Fruit fly (Drosophila melanogaster) whole organism, embryonic: ENCODE data around the gene CG33124.
A peak's percentile ranks its signal among the peaks of the same experiment; 100 is the strongest.

Experiments used
- CG10274 ChIP-seq: fragments of 200-800 bp; sonication (Bioruptor generic); optimal IDR thresholded peaks from 3 replicates; lab custom pipeline; 2017; ENCODE audit warnings: missing biosample characterization, mild to moderate bottlenecking, missing genetic modification characterization
- CG10565 ChIP-seq: fragments of 200-800 bp; sonication (Bioruptor generic); optimal IDR thresholded peaks from 3 replicates; lab custom pipeline; 2016; ENCODE audit warnings: missing biosample characterization, mild to moderate bottlenecking, missing genetic modification characterization
- CG11695 ChIP-seq: fragments of 200-800 bp; sonication (Bioruptor generic); IDR thresholded peaks from 3 replicates; pipeline ENCODE4 v1.3.6; 2022; ENCODE audit warnings: missing biosample characterization, missing genetic modification characterization
- CG12299 ChIP-seq: fragments of 200-800 bp; sonication (Bioruptor generic); optimal IDR thresholded peaks from 2 replicates; lab custom pipeline; 2018; ENCODE audit warnings: missing biosample characterization, mild to moderate bottlenecking, missing genetic modification characterization
- CG1233 ChIP-seq: fragments of 200-800 bp; sonication (Bioruptor generic); optimal IDR thresholded peaks from 4 replicates; lab custom pipeline; 2018; ENCODE audit warnings: missing biosample characterization, mild to moderate bottlenecking, missing genetic modification characterization
- CG13775 ChIP-seq: fragments of 200-800 bp; sonication (Bioruptor generic); optimal IDR thresholded peaks from 3 replicates; lab custom pipeline; 2017; ENCODE audit warnings: missing biosample characterization, mild to moderate bottlenecking, missing genetic modification characterization
- CG14667 ChIP-seq: fragments of 200-800 bp; sonication (Bioruptor generic); IDR thresholded peaks from 2 replicates; pipeline ENCODE4 v1.3.6; 2022; ENCODE audit warnings: missing biosample characterization, missing genetic modification characterization
- CG15011 ChIP-seq: fragments of 200-800 bp; sonication (Bioruptor generic); optimal IDR thresholded peaks from 3 replicates; lab custom pipeline; 2018; ENCODE audit warnings: missing biosample characterization, mild to moderate bottlenecking, missing genetic modification characterization
- CG1529 ChIP-seq: fragments of 200-800 bp; sonication (Bioruptor generic); optimal IDR thresholded peaks from 3 replicates; lab custom pipeline; 2018; ENCODE audit warnings: missing biosample characterization, missing genetic modification characterization
- CG1647 ChIP-seq: fragments of 200-800 bp; sonication (Bioruptor generic); optimal IDR thresholded peaks from 3 replicates; lab custom pipeline; 2016; ENCODE audit warnings: missing biosample characterization, missing genetic modification characterization
- CG30020 ChIP-seq: fragments of 200-800 bp; optimal IDR thresholded peaks from 2 replicates; lab custom pipeline; 2019; ENCODE audit warnings: missing biosample characterization, mild to moderate bottlenecking, missing genetic modification characterization, moderate library complexity
- CG3281 ChIP-seq: fragments of 200-800 bp; sonication (Bioruptor generic); optimal IDR thresholded peaks from 3 replicates; lab custom pipeline; 2017; ENCODE audit warnings: missing biosample characterization, mild to moderate bottlenecking, missing genetic modification characterization
- CG33557 ChIP-seq: fragments of 200-800 bp; sonication (Bioruptor generic); optimal IDR thresholded peaks from 2 replicates; lab custom pipeline; 2019; ENCODE audit warnings: missing biosample characterization, mild to moderate bottlenecking, missing genetic modification characterization, moderate library complexity
- CG3726 ChIP-seq: fragments of 200-800 bp; sonication (Bioruptor generic); IDR thresholded peaks from 3 replicates; pipeline ENCODE4, ENCODE4 v1.3.6; 2022; ENCODE audit warnings: missing biosample characterization, missing genetic modification characterization
- CG4404 ChIP-seq: fragments of 200-800 bp; sonication (Bioruptor generic); IDR thresholded peaks from 2 replicates; pipeline ENCODE4 v1.3.6; 2022; ENCODE audit warnings: missing biosample characterization, missing genetic modification characterization
- CG8089 ChIP-seq: fragments of 200-800 bp; sonication (Bioruptor generic); optimal IDR thresholded peaks from 3 replicates; lab custom pipeline; 2016; ENCODE audit warnings: missing biosample characterization, missing genetic modification characterization
- CHES-1-like ChIP-seq: fragments of 200-800 bp; sonication (Bioruptor generic); optimal IDR thresholded peaks from 2 replicates; lab custom pipeline; 2016; ENCODE audit warnings: missing biosample characterization, missing genetic modification characterization
- Dfd ChIP-seq, 2 experiments: fragments of >200 bp; optimal IDR thresholded peaks; 2 replicates each; lab custom pipeline; 2017; ENCODE audit warnings: missing biosample characterization in 2 of 2, missing genetic modification characterization in 2 of 2
- Dip2 ChIP-seq: fragments of 200-800 bp; sonication (Bioruptor generic); IDR thresholded peaks from 2 replicates; pipeline ENCODE4 v1.3.6; 2022; ENCODE audit warnings: missing biosample characterization, missing genetic modification characterization
- Dll ChIP-seq: fragments of 200-800 bp; sonication (Bioruptor generic); IDR thresholded peaks from 4 replicates; pipeline ENCODE4 v1.3.6; 2022; ENCODE audit warnings: missing biosample characterization, missing genetic modification characterization; ENCODE audit not compliant: partially characterized antibody
- Doc2 ChIP-seq: fragments of 200-800 bp; sonication (Bioruptor generic); IDR thresholded peaks from 2 replicates; pipeline ENCODE4 v1.3.6; 2022; ENCODE audit warnings: missing biosample characterization, missing genetic modification characterization
- Dp ChIP-seq: fragments of 200-800 bp; sonication (Bioruptor generic); optimal IDR thresholded peaks from 2 replicates; lab custom pipeline; 2018; ENCODE audit warnings: missing biosample characterization, mild to moderate bottlenecking, missing genetic modification characterization, moderate library complexity
- Dref ChIP-seq: fragments of 200-800 bp; sonication (Bioruptor generic); IDR thresholded peaks from 2 replicates; pipeline ENCODE4 v1.3.6; 2022; ENCODE audit warnings: missing biosample characterization, missing genetic modification characterization
- Ets97D ChIP-seq: fragments of 200-800 bp; sonication (Bioruptor generic); optimal IDR thresholded peaks from 3 replicates; lab custom pipeline; 2016; ENCODE audit warnings: missing biosample characterization, missing genetic modification characterization
- H15 ChIP-seq: fragments of 200-800 bp; sonication (Bioruptor generic); IDR thresholded peaks from 3 replicates; pipeline ENCODE4 v1.3.6; 2022; ENCODE audit warnings: missing biosample characterization, missing genetic modification characterization
- Hmr ChIP-seq: fragments of 200-800 bp; sonication (Bioruptor generic); optimal IDR thresholded peaks from 3 replicates; lab custom pipeline; 2017; ENCODE audit warnings: mild to moderate bottlenecking, missing biosample characterization, missing genetic modification reagents, missing genetic modification characterization
- Hr39 ChIP-seq: fragments of >200 bp; optimal IDR thresholded peaks from 2 replicates; lab custom pipeline; 2017
- MBD-R2 ChIP-seq: fragments of 200-800 bp; sonication (Bioruptor generic); IDR thresholded peaks from 2 replicates; pipeline ENCODE4 v1.3.6; 2022; ENCODE audit warnings: missing biosample characterization, missing genetic modification characterization
- Mad ChIP-seq: fragments of 200-800 bp; sonication (Bioruptor generic); optimal IDR thresholded peaks from 2 replicates; lab custom pipeline; 2016; ENCODE audit warnings: missing biosample characterization, missing genetic modification characterization
- Myb ChIP-seq: fragments of 200-800 bp; sonication (Bioruptor generic); optimal IDR thresholded peaks from 2 replicates; lab custom pipeline; 2016; ENCODE audit warnings: missing biosample characterization, missing genetic modification characterization
- Oaz ChIP-seq: fragments of 200-800 bp; sonication (Bioruptor generic); IDR thresholded peaks from 2 replicates; pipeline ENCODE4 v1.3.6; 2022; ENCODE audit warnings: missing biosample characterization, missing genetic modification characterization
- Opbp ChIP-seq: fragments of 200-800 bp; sonication (Bioruptor generic); IDR thresholded peaks from 3 replicates; pipeline ENCODE4 v1.3.6; 2022; ENCODE audit warnings: missing biosample characterization, missing genetic modification characterization; ENCODE audit not compliant: partially characterized antibody
- Sry-δ ChIP-seq: fragments of 200-800 bp; sonication (Bioruptor generic); optimal IDR thresholded peaks from 2 replicates; lab custom pipeline; 2016; ENCODE audit warnings: missing biosample characterization, missing genetic modification characterization
- Trl ChIP-seq, 3 experiments: fragments of >200 bp in 2 of 3; fragments of 200-800 bp in 1 of 3; sonication (Bioruptor generic) in 1 of 3; optimal IDR thresholded peaks; 2 replicates in 1 of 3; 3 replicates in 2 of 3; lab custom pipeline; 2016 to 2017; ENCODE audit warnings: missing biosample characterization in 1 of 3, missing genetic modification characterization in 1 of 3
- YL-1 ChIP-seq: fragments of 200-800 bp; sonication (Bioruptor generic); optimal IDR thresholded peaks from 3 replicates; lab custom pipeline; 2017; ENCODE audit warnings: missing biosample characterization, mild to moderate bottlenecking, missing genetic modification characterization
- bcd ChIP-seq: fragments of 200-800 bp; sonication (Bioruptor generic); optimal IDR thresholded peaks from 2 replicates; lab custom pipeline; 2017; ENCODE audit warnings: missing biosample characterization, mild to moderate bottlenecking, missing genetic modification characterization
- cad ChIP-seq: fragments of >200 bp; optimal IDR thresholded peaks from 2 replicates; lab custom pipeline; 2017; ENCODE audit warnings: missing biosample characterization, missing genetic modification characterization
- caup ChIP-seq: fragments of 200-800 bp; sonication (Bioruptor generic); optimal IDR thresholded peaks from 3 replicates; lab custom pipeline; 2017; ENCODE audit warnings: missing biosample characterization, mild to moderate bottlenecking, missing genetic modification characterization, moderate library complexity; ENCODE audit not compliant: severe bottlenecking
- chn ChIP-seq: fragments of 200-800 bp; sonication (Bioruptor generic); optimal IDR thresholded peaks from 2 replicates; lab custom pipeline; 2016; ENCODE audit warnings: missing biosample characterization, missing genetic modification characterization
- en ChIP-seq: fragments of 200-800 bp; sonication (Bioruptor generic); optimal IDR thresholded peaks from 2 replicates; lab custom pipeline; 2016; ENCODE audit warnings: missing biosample characterization, missing genetic modification characterization
- exex ChIP-seq: fragments of 200-800 bp; sonication (Bioruptor generic); optimal IDR thresholded peaks from 4 replicates; lab custom pipeline; 2018; ENCODE audit warnings: missing biosample characterization, mild to moderate bottlenecking, missing genetic modification characterization, moderate library complexity
- fu2 ChIP-seq: fragments of 200-800 bp; sonication (Bioruptor generic); optimal IDR thresholded peaks from 2 replicates; lab custom pipeline; 2016; ENCODE audit warnings: missing biosample characterization, missing genetic modification characterization
- gfzf ChIP-seq: fragments of 200-800 bp; sonication (Bioruptor generic); optimal IDR thresholded peaks from 2 replicates; lab custom pipeline; 2016; ENCODE audit warnings: missing biosample characterization, mild to moderate bottlenecking, missing genetic modification characterization, moderate library complexity
- hkb ChIP-seq, 2 experiments: fragments of 200-800 bp in 1 of 2; fragments of >200 bp in 1 of 2; sonication (Bioruptor generic) in 1 of 2; IDR thresholded peaks in 1 of 2; optimal IDR thresholded peaks in 1 of 2; 2 replicates each; pipeline versions ENCODE4 v1.3.6 to Lab custom; 2017 to 2022; ENCODE audit warnings: missing biosample characterization in 1 of 2, missing genetic modification characterization in 1 of 2
- knrl ChIP-seq: fragments of 200-800 bp; sonication (Bioruptor generic); IDR thresholded peaks from 3 replicates; pipeline ENCODE4 v1.3.6; 2022; ENCODE audit warnings: missing biosample characterization, missing genetic modification characterization; ENCODE audit not compliant: partially characterized antibody
- lbe ChIP-seq: fragments of 200-800 bp; sonication (Bioruptor generic); optimal IDR thresholded peaks from 2 replicates; lab custom pipeline; 2016; ENCODE audit warnings: missing biosample characterization, mild to moderate bottlenecking, missing genetic modification characterization
- nmo ChIP-seq: fragments of 200-800 bp; sonication (Bioruptor generic); optimal IDR thresholded peaks from 2 replicates; lab custom pipeline; 2018; ENCODE audit warnings: missing biosample characterization, mild to moderate bottlenecking, missing genetic modification characterization, moderate library complexity
- pho ChIP-seq: fragments of 200-800 bp; sonication (Bioruptor generic); optimal IDR thresholded peaks from 2 replicates; lab custom pipeline; 2016; ENCODE audit warnings: missing biosample characterization, missing genetic modification characterization
- pzg ChIP-seq: fragments of 200-800 bp; sonication (Bioruptor generic); optimal IDR thresholded peaks from 3 replicates; lab custom pipeline; 2018; ENCODE audit warnings: missing biosample characterization, mild to moderate bottlenecking, missing genetic modification characterization, moderate library complexity
- ranshi ChIP-seq: fragments of 200-800 bp; sonication (Bioruptor generic); IDR thresholded peaks from 2 replicates; pipeline ENCODE4 v1.3.6; 2022; ENCODE audit warnings: missing biosample characterization, missing genetic modification characterization
- row ChIP-seq: fragments of 200-800 bp; sonication (Bioruptor generic); IDR thresholded peaks from 3 replicates; pipeline ENCODE4 v1.3.6; 2022; ENCODE audit warnings: missing biosample characterization, missing genetic modification characterization

Gene CG33124

dm6 chr2L:2214004-2214403, 5.1 kb upstream of the CG33124 start, which contains the start of the genes Uch and CG34174 (continued):
- TF ChIP-seq row (0 out of 3 replicates have a peak, but pooled peaks have one; percentile 14), chn (GFP tag; lab: Kevin White, UChicago) (no peak), CG30020 (tag; lab: Kevin White, UChicago) (peak; percentile 32), CG4404 (no peak), Dp (peak; percentile 50), CG33557 (peak; percentile 32), CG14667 (no peak), CG3726 (no peak), CHES-1-like (peak; percentile 75), H15 (GFP tag; lab: Robert Waterston, UW) (no peak), CG1647 (GFP tag; lab: Kevin White, UChicago) (no peak), Hr39 (lab: Kevin White, UChicago) (no peak), Trl (optimal IDR thresholded peaks at IDR 0.05; lab: Kevin White, UChicago) (peak in 1 of 2 experiments; percentile 19), Trl (GFP tag; optimal IDR thresholded peaks at IDR 0.05; lab: Kevin White, UChicago) (peak; percentile 4), pho (GFP tag; lab: Kevin White, UChicago) (no peak), CG12299 (tag; lab: Kevin White, UChicago) (peak; percentile 22), CG10565 (no peak), gfzf (no peak), CG1529 (no peak), en (no peak), MBD-R2 (GFP tag; lab: Robert Waterston, UW) (peak; percentile 86), Dip2 (no peak), CG8089 (no peak), CG13775 (GFP tag; lab: Kevin White, UChicago) (no peak), caup (GFP tag; lab: Kevin White, UChicago) (peak; percentile 1), nmo (GFP tag; lab: Kevin White, UChicago) (peak; percentile 71), bcd (GFP tag; lab: Kevin White, UChicago) (peak; percentile 24), CG11695 (GFP tag; lab: Robert Waterston, UW) (no peak), Dref (GFP tag; lab: Robert Waterston, UW) (peak; percentile 60), Myb (peak; percentile 53), ranshi (GFP tag; lab: Robert Waterston, UW) (no peak), exex (tag; lab: Kevin White, UChicago) (peak; percentile 15), knrl (peak; percentile 80), CG15011 (GFP tag; lab: Kevin White, UChicago) (no peak), Ets97D (GFP tag; lab: Kevin White, UChicago) (peak; percentile 65), hkb (optimal IDR thresholded peaks at IDR 0.05; lab: Kevin White, UChicago) (peak; percentile 74), hkb (GFP tag; IDR thresholded peaks at IDR 0.05; lab: Robert Waterston, UW) (no peak), Dll (GFP tag; lab: Robert Waterston, UW) (peak; percentile 82), Hmr (GFP tag; lab: Kevin White, UChicago) (no peak), Mad (GFP tag; lab: Kevin White, UChicago) (no peak), CG10274 (GFP tag; lab: Kevin White, UChicago) (no peak), Oaz (GFP tag; lab: Robert Waterston, UW) (no peak), YL-1 (GFP tag; lab: Kevin White, UChicago) (peak; percentile 37), Opbp (GFP tag; lab: Robert Waterston, UW) (0 out of 3 replicates have a peak, but pooled peaks have one; percentile 17), Sry-δ (GFP tag; lab: Kevin White, UChicago) (peak; percentile 70), CG3281 (GFP tag; lab: Kevin White, UChicago) (peak; percentile 28), cad (GFP tag; lab: Kevin White, UChicago) (no peak), Doc2 (GFP tag; lab: Robert Waterston, UW) (no peak), lbe (GFP tag; lab: Kevin White, UChicago) (peak; percentile 43), fu2 (GFP tag; lab: Kevin White, UChicago) (peak; percentile 20), CG1233 (GFP tag; lab: Kevin White, UChicago) (peak; percentile 9), Dfd (GFP tag; optimal IDR thresholded peaks at IDR 0.05; lab: Kevin White, UChicago) (no peak), pzg (GFP tag; lab: Kevin White, UChicago) (peak; percentile 78)
